Worm (Caenorhabditis elegans) whole organism, L4/young adult: ENCODE data around the gene egl-38.

Source experiments
- W03F9.2 ChIP-seq: fragments of 150-350 bp; optimal IDR thresholded peaks from 2 replicates; lab custom pipeline; 2014; ENCODE audit warnings: missing biosample characterization, missing genetic modification characterization
- dao-5 ChIP-seq: sonication (generic microtip); optimal IDR thresholded peaks from 2 replicates; lab custom pipeline; 2016; ENCODE audit warnings: missing genotype, missing genetic modification characterization, moderate library complexity, missing compliant biosample characterization
- him-1 ChIP-seq: sonication (generic microtip); optimal IDR thresholded peaks from 2 replicates; lab custom pipeline; 2016; ENCODE audit warnings: missing genotype, missing genetic modification reagents, missing genetic modification characterization, missing compliant biosample characterization

DNA sequence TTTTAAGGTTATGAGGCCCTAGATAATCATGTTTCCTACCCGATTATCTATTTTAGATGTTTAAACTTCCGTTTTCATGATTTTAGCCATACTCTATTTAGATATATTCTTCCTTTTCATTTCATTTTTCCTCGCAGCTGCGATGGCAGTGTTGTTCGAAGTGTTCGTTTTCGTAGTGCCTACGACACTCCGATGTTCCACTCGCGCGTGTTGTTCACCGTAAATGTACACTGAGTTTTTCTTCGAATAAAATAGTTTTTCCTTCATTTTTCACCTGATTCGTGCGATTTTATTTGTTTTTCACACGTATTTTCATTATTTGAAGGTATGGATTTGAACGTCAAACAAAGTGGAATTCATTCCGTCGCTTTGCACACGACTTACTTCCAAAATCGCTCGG lies 13.4 kb downstream of the egl-38 start, which contains the start of gene dis-3:
- no peak for TF ChIP-seq him-1 (tag; lab: Kevin White, UChicago)
- no peak for TF ChIP-seq dao-5 (tag; lab: Kevin White, UChicago)
- TF ChIP-seq W03F9.2 (tag; lab: Kevin White, UChicago), result no peak
